ENCODE assay signal across 1 fruit fly cellular context in genomic region chr2L:5084586-5085257, dm6.
TF ChIP-seq lines count a peak whose summit lies in the region.

No protein-coding gene starts in this region.

TF ChIP-seq in whole organism, embryonic, 481 proteins besides CTCF, POLR2A, EP300 and RAD21 (continued from another document):
- TF ChIP-seq gcm (GFP tag; optimal IDR thresholded peaks at IDR 0.05; lab: Kevin White, UChicago), result no peak
- TF ChIP-seq ap (GFP tag; IDR thresholded peaks at IDR 0.05; lab: Robert Waterston, UW), result peak; percentile 17; the same call in 1 of the 2 replicates
- no peak for TF ChIP-seq danr (GFP tag; IDR thresholded peaks at IDR 0.05; lab: Robert Waterston, UW)
- no peak for TF ChIP-seq CG13287 (GFP tag; IDR thresholded peaks at IDR 0.05; lab: Robert Waterston, UW; ENCODE audit: partially characterized antibody)
- peak; percentile 18; the same call in 1 of the 3 replicates for TF ChIP-seq dysf (GFP tag; IDR thresholded peaks at IDR 0.05; lab: Robert Waterston, UW)
- no peak for TF ChIP-seq CG12299 (tag; optimal IDR thresholded peaks at IDR 0.05; lab: Kevin White, UChicago)
- TF ChIP-seq gem (tag; optimal IDR thresholded peaks at IDR 0.05; lab: Kevin White, UChicago), result peak; percentile 26
- peak; percentile 44 for TF ChIP-seq CG2120 (GFP tag; optimal IDR thresholded peaks at IDR 0.05; lab: Kevin White, UChicago)
- no peak for TF ChIP-seq en (GFP tag; optimal IDR thresholded peaks at IDR 0.05; lab: Kevin White, UChicago)
- TF ChIP-seq NC2α (GFP tag; optimal IDR thresholded peaks at IDR 0.05; lab: Kevin White, UChicago), result no peak
- TF ChIP-seq CG15073 (GFP tag; optimal IDR thresholded peaks at IDR 0.05; lab: Kevin White, UChicago), result no peak
- no peak for TF ChIP-seq CG4404 (GFP tag; IDR thresholded peaks at IDR 0.05; lab: Robert Waterston, UW)
- no peak for TF ChIP-seq z (GFP tag; IDR thresholded peaks at IDR 0.05; lab: Robert Waterston, UW)
- no peak for TF ChIP-seq abd-A (tag; optimal IDR thresholded peaks at IDR 0.05; lab: Kevin White, UChicago)
- TF ChIP-seq H2.0 (GFP tag; IDR thresholded peaks at IDR 0.05; lab: Robert Waterston, UW), result no peak
- TF ChIP-seq CG16779 (GFP tag; IDR thresholded peaks at IDR 0.05; lab: Robert Waterston, UW), result no peak
- peak in 1 of 2 experiments; percentile 46 for TF ChIP-seq eve (GFP tag; optimal IDR thresholded peaks at IDR 0.05; lab: Kevin White, UChicago)
- TF ChIP-seq lilli (GFP tag; optimal IDR thresholded peaks at IDR 0.05; lab: Kevin White, UChicago), result peak; percentile 32
- peak; percentile 11 for TF ChIP-seq CG8388 (GFP tag; optimal IDR thresholded peaks at IDR 0.05; lab: Kevin White, UChicago)
- no peak for TF ChIP-seq kay (GFP tag; optimal IDR thresholded peaks at IDR 0.05; lab: Kevin White, UChicago)
- peak; percentile 45 for TF ChIP-seq Dip3 (GFP tag; optimal IDR thresholded peaks at IDR 0.05; lab: Kevin White, UChicago)
- no peak for TF ChIP-seq tio (GFP tag; optimal IDR thresholded peaks at IDR 0.05; lab: Kevin White, UChicago)
- TF ChIP-seq CG12219 (GFP tag; optimal IDR thresholded peaks at IDR 0.05; lab: Kevin White, UChicago), result no peak
- no peak for TF ChIP-seq CG4617 (GFP tag; optimal IDR thresholded peaks at IDR 0.05; lab: Kevin White, UChicago; ENCODE audit: borderline replicate concordance)
- TF ChIP-seq CG30431 (GFP tag; optimal IDR thresholded peaks at IDR 0.05; lab: Kevin White, UChicago), result no peak
- TF ChIP-seq zfh1 (GFP tag; IDR thresholded peaks at IDR 0.05; lab: Robert Waterston, UW), result no peak
- TF ChIP-seq Ada2b (GFP tag; IDR thresholded peaks at IDR 0.05; lab: Robert Waterston, UW), result no peak
- TF ChIP-seq CG11560 (tag; IDR thresholded peaks at IDR 0.05; lab: Robert Waterston, UW), result no peak
- TF ChIP-seq CG5953 (GFP tag; IDR thresholded peaks at IDR 0.05; lab: Robert Waterston, UW), result no peak
- TF ChIP-seq C15 (GFP tag; IDR thresholded peaks at IDR 0.05; lab: Robert Waterston, UW), result no peak
- no peak for TF ChIP-seq CG30403 (GFP tag; optimal IDR thresholded peaks at IDR 0.05; lab: Kevin White, UChicago)
- TF ChIP-seq Sox100B (GFP tag; optimal IDR thresholded peaks at IDR 0.05; lab: Kevin White, UChicago), result no peak
- TF ChIP-seq CG42726 (GFP tag; IDR thresholded peaks at IDR 0.05; lab: Robert Waterston, UW; ENCODE audit: partially characterized antibody), result no peak
- TF ChIP-seq D19A (tag; optimal IDR thresholded peaks at IDR 0.05; lab: Kevin White, UChicago), result no peak
- TF ChIP-seq CG3065 (GFP tag; optimal IDR thresholded peaks at IDR 0.05; lab: Kevin White, UChicago), result no peak
- TF ChIP-seq CG17328 (GFP tag; IDR thresholded peaks at IDR 0.05; lab: Robert Waterston, UW), result no peak
- no peak for TF ChIP-seq lbe (GFP tag; optimal IDR thresholded peaks at IDR 0.05; lab: Kevin White, UChicago)
- TF ChIP-seq sr (GFP tag; IDR thresholded peaks at IDR 0.05; lab: Robert Waterston, UW), result no peak
- TF ChIP-seq ems (GFP tag; optimal IDR thresholded peaks at IDR 0.05; lab: Kevin White, UChicago), result no peak
- TF ChIP-seq bsh (GFP tag; optimal IDR thresholded peaks at IDR 0.05; lab: Kevin White, UChicago), result no peak
- TF ChIP-seq nerfin-2 (GFP tag; IDR thresholded peaks at IDR 0.05; lab: Robert Waterston, UW; ENCODE audit: partially characterized antibody), result no peak
- no peak for TF ChIP-seq CkIIα-i1 (GFP tag; IDR thresholded peaks at IDR 0.05; lab: Robert Waterston, UW)
- no peak for TF ChIP-seq bigmax (GFP tag; optimal IDR thresholded peaks at IDR 0.05; lab: Kevin White, UChicago)
- no peak for TF ChIP-seq lab (GFP tag; optimal IDR thresholded peaks at IDR 0.05; lab: Kevin White, UChicago)
- TF ChIP-seq Hr51 (GFP tag; optimal IDR thresholded peaks at IDR 0.05; lab: Kevin White, UChicago), result peak in 1 of 2 experiments; percentile 21
- TF ChIP-seq Doc3 (GFP tag; IDR thresholded peaks at IDR 0.05; lab: Robert Waterston, UW; ENCODE audit: partially characterized antibody), result no peak
- TF ChIP-seq Hmx (GFP tag; optimal IDR thresholded peaks at IDR 0.05; lab: Kevin White, UChicago), result no peak
- TF ChIP-seq dimm (GFP tag; IDR thresholded peaks at IDR 0.05; lab: Robert Waterston, UW), result no peak
- no peak for TF ChIP-seq nerfin-1 (tag; optimal IDR thresholded peaks at IDR 0.05; lab: Kevin White, UChicago)
- TF ChIP-seq CG32532 (GFP tag; IDR thresholded peaks at IDR 0.05; lab: Robert Waterston, UW), result no peak
- no peak for TF ChIP-seq pfk (GFP tag; optimal IDR thresholded peaks at IDR 0.05; lab: Kevin White, UChicago)
- no peak for TF ChIP-seq gcm2 (GFP tag; optimal IDR thresholded peaks at IDR 0.05; lab: Kevin White, UChicago)
- TF ChIP-seq nau (GFP tag; optimal IDR thresholded peaks at IDR 0.05; lab: Kevin White, UChicago), result no peak
- TF ChIP-seq CG8478 (optimal IDR thresholded peaks at IDR 0.05; lab: Kevin White, UChicago), result no peak
- TF ChIP-seq tgo (GFP tag; IDR thresholded peaks at IDR 0.05; lab: Robert Waterston, UW), result no peak
- no peak for TF ChIP-seq her (GFP tag; optimal IDR thresholded peaks at IDR 0.05; lab: Kevin White, UChicago)
- no peak for TF ChIP-seq Xbp1 (GFP tag; optimal IDR thresholded peaks at IDR 0.05; lab: Kevin White, UChicago)
- TF ChIP-seq oc (tag; optimal IDR thresholded peaks at IDR 0.05; lab: Kevin White, UChicago), result no peak
- no peak for TF ChIP-seq CG11723 (GFP tag; optimal IDR thresholded peaks at IDR 0.05; lab: Kevin White, UChicago)
- no peak for TF ChIP-seq pzg (GFP tag; optimal IDR thresholded peaks at IDR 0.05; lab: Kevin White, UChicago)
- no peak for TF ChIP-seq mam (GFP tag; optimal IDR thresholded peaks at IDR 0.05; lab: Kevin White, UChicago)
- no peak for TF ChIP-seq CG31441 (GFP tag; IDR thresholded peaks at IDR 0.05; lab: Robert Waterston, UW)
- TF ChIP-seq CG17359 (tag; optimal IDR thresholded peaks at IDR 0.05; lab: Kevin White, UChicago), result no peak
- no peak for TF ChIP-seq Ssrp (tag; optimal IDR thresholded peaks at IDR 0.05; lab: Kevin White, UChicago)
- TF ChIP-seq CG5180 (GFP tag; optimal IDR thresholded peaks at IDR 0.05; lab: Kevin White, UChicago), result no peak
- no peak for TF ChIP-seq cas (GFP tag; IDR thresholded peaks at IDR 0.05; lab: Robert Waterston, UW)
- no peak for TF ChIP-seq Nf-YC (tag; optimal IDR thresholded peaks at IDR 0.05; lab: Kevin White, UChicago)
- no peak for TF ChIP-seq CG9797 (GFP tag; optimal IDR thresholded peaks at IDR 0.05; lab: Kevin White, UChicago)
- no peak for TF ChIP-seq slou (GFP tag; optimal IDR thresholded peaks at IDR 0.05; lab: Kevin White, UChicago)
- no peak for TF ChIP-seq CG9876 (GFP tag; optimal IDR thresholded peaks at IDR 0.05; lab: Kevin White, UChicago)
- TF ChIP-seq CG13296 (GFP tag; optimal IDR thresholded peaks at IDR 0.05; lab: Kevin White, UChicago), result no peak
- TF ChIP-seq sim (GFP tag; IDR thresholded peaks at IDR 0.05; lab: Robert Waterston, UW), result no peak
- no peak for TF ChIP-seq luna (GFP tag; optimal IDR thresholded peaks at IDR 0.05; lab: Kevin White, UChicago)
- TF ChIP-seq rib (GFP tag; IDR thresholded peaks at IDR 0.05; lab: Robert Waterston, UW), result no peak
- no peak for TF ChIP-seq CG11093 (GFP tag; IDR thresholded peaks at IDR 0.05; lab: Robert Waterston, UW)
- TF ChIP-seq gt (GFP tag; IDR thresholded peaks at IDR 0.05; lab: Robert Waterston, UW), result no peak
- TF ChIP-seq trem (tag; optimal IDR thresholded peaks at IDR 0.05; lab: Kevin White, UChicago), result no peak
- TF ChIP-seq CG10565 (GFP tag; optimal IDR thresholded peaks at IDR 0.05; lab: Kevin White, UChicago), result no peak
- TF ChIP-seq CG12155 (GFP tag; optimal IDR thresholded peaks at IDR 0.05; lab: Kevin White, UChicago), result no peak
- TF ChIP-seq D19B (GFP tag; optimal IDR thresholded peaks at IDR 0.05; lab: Kevin White, UChicago), result no peak
- TF ChIP-seq grau (tag; optimal IDR thresholded peaks at IDR 0.05; lab: Kevin White, UChicago), result peak; percentile 62
- no peak for TF ChIP-seq sens-2 (GFP tag; IDR thresholded peaks at IDR 0.05; lab: Robert Waterston, UW)
- no peak for TF ChIP-seq dmrt11E (tag; optimal IDR thresholded peaks at IDR 0.05; lab: Kevin White, UChicago)
- TF ChIP-seq fd102C (GFP tag; optimal IDR thresholded peaks at IDR 0.05; lab: Kevin White, UChicago), result no peak
- TF ChIP-seq Mrtf (GFP tag; IDR thresholded peaks at IDR 0.05; lab: Robert Waterston, UW), result no peak
